Worm (Caenorhabditis elegans) whole organism, young adult: ENCODE data around the gene cest-6.

Experiments
- B0336.3 ChIP-seq: fragments of 200-800 bp; sonication (Bioruptor generic); IDR thresholded peaks from 2 replicates; pipeline ENCODE4 v1.3.6; 2022; ENCODE audit warnings: missing genetic modification characterization, missing compliant biosample characterization
- F23B12.7 ChIP-seq: sonication (generic microtip); optimal IDR thresholded peaks from 2 replicates; lab custom pipeline; 2017; ENCODE audit warnings: missing genetic modification characterization, mild to moderate bottlenecking, missing compliant biosample characterization, antibody characterized with exemption, moderate library complexity; ENCODE audit not compliant: insufficient read depth
- F55B11.4 ChIP-seq: sonication (generic microtip); optimal IDR thresholded peaks from 2 replicates; lab custom pipeline; 2016; ENCODE audit warnings: missing compliant biosample characterization, missing genetic modification characterization, borderline replicate concordance; ENCODE audit not compliant: insufficient read depth
- Y53G8AR.9 ChIP-seq: fragments of 200-800 bp; sonication (Bioruptor generic); conservative IDR thresholded peaks from 2 replicates; pipeline ENCODE4 v1.3.6; 2022; ENCODE audit warnings: missing genetic modification reagents, missing genetic modification characterization, missing compliant biosample characterization
- Y95B8A.8 ChIP-seq: fragments of 200-800 bp; sonication (Bioruptor generic); IDR thresholded peaks from 2 replicates; pipeline ENCODE4 v1.3.6; 2022; ENCODE audit warnings: missing genetic modification reagents, missing genetic modification characterization, missing compliant biosample characterization
- athp-1 ChIP-seq: sonication (generic microtip); optimal IDR thresholded peaks from 2 replicates; lab custom pipeline; 2017; ENCODE audit warnings: mild to moderate bottlenecking, missing genetic modification characterization, missing compliant biosample characterization
- dox-1 ChIP-seq: fragments of 200-800 bp; sonication (Bioruptor generic); IDR thresholded peaks from 2 replicates; pipeline ENCODE4 v1.3.6; 2022; ENCODE audit warnings: missing genetic modification reagents, missing genetic modification characterization, missing compliant biosample characterization
- lir-1 ChIP-seq: fragments of 200-800 bp; sonication (Bioruptor generic); conservative IDR thresholded peaks from 2 replicates; pipeline ENCODE4 v1.3.6; 2022; ENCODE audit warnings: missing genetic modification reagents, missing genetic modification characterization, missing compliant biosample characterization
- madf-8 ChIP-seq: fragments of 200-800 bp; sonication (Bioruptor generic); conservative IDR thresholded peaks from 2 replicates; pipeline ENCODE4 v1.3.6; 2022; ENCODE audit warnings: missing genetic modification reagents, missing genetic modification characterization, missing compliant biosample characterization
- snpc-4 ChIP-seq, 5 experiments: fragments of 150-350 bp in 1 of 5; sonication (generic microtip) in 4 of 5; optimal IDR thresholded peaks; 2 replicates each; lab custom pipeline; 2014 to 2018; ENCODE audit warnings: missing genetic modification characterization in 5 of 5, missing biosample characterization in 3 of 5, antibody characterized with exemption in 2 of 5, mild to moderate bottlenecking in 2 of 5, missing compliant biosample characterization in 2 of 5, missing genotype in 2 of 5, moderate library complexity in 2 of 5, missing genetic modification reagents in 1 of 5
- ztf-22 ChIP-seq: fragments of 200-800 bp; sonication (Bioruptor generic); optimal IDR thresholded peaks from 2 replicates; lab custom pipeline; 2018; ENCODE audit warnings: mild to moderate bottlenecking, missing genetic modification characterization, moderate library complexity, missing compliant biosample characterization
- ztf-3 ChIP-seq: fragments of 200-800 bp; sonication (Bioruptor generic); optimal IDR thresholded peaks from 2 replicates; lab custom pipeline; 2018; ENCODE audit warnings: mild to moderate bottlenecking, missing genetic modification characterization, missing compliant biosample characterization

DNA sequence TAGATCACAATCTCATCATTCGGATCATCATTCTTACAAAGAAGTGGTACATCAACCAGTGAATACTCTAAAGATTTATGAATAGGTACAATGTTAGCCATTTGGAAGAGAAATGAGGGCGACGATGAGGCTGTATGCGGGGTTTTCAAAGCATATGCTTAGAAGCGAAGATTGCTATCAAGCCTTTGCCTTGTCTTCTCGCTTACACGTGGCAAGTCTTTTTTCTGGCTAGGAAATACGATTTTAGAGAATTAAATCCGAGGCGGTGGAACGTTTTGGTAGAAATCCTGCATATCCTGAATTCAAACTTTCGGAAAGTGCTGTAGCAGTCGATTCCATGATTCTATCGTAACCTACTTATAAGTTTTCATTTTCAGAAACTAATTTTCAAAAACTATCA, 8.3 kb downstream of the cest-6 start, which contains the start of gene T22D1.18:
- TF ChIP-seq B0336.3 (GFP tag; lab: Robert Waterston, UW) (no peak), F23B12.7 (tag; lab: Kevin White, UChicago) (no peak), dox-1 (GFP tag; lab: Robert Waterston, UW) (no peak), Y95B8A.8 (no peak), snpc-4 (GFP tag; optimal IDR thresholded peaks at IDR 0.05; lab: Kevin White, UChicago) (no peak), snpc-4 (tag; optimal IDR thresholded peaks at IDR 0.05; lab: Kevin White, UChicago) (no peak), ztf-22 (no peak), athp-1 (tag; lab: Kevin White, UChicago) (no peak), F55B11.4 (no peak), ztf-3 (GFP tag; lab: Kevin White, UChicago) (no peak), lir-1 (GFP tag; lab: Robert Waterston, UW) (no peak), Y53G8AR.9 (GFP tag; lab: Robert Waterston, UW) (no peak), madf-8 (GFP tag; lab: Robert Waterston, UW) (no peak)
